Worm (Caenorhabditis elegans): ENCODE results near the gene Y51H4A.5.

DNA sequence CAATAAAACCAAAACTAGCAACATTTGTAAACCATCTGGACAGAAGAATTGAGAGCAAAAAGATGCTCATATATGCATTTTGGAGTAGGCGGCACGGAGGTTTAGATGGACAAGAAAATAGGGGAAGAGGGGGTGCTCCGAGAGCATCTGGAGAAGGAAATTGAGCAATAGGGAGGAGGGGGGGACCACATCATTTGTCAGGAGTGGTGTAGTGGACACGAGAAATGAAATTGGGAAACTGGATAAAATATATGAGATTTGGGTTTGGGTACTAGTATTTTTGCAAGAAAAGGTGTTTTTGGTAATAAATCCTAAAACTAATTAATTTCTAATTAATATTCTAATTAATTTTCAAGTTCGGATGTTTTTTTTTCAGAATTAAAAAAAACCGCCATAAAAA is 48.8 kb downstream of the Y51H4A.5 start, which contains the start of gene Y51H4A.1:
- TF ChIP-seq lin-54 (GFP tag; optimal IDR thresholded peaks at IDR 0.05) (no peak), attf-5 (GFP tag; optimal IDR thresholded peaks at IDR 0.05) (no peak), xnd-1 (tag; optimal IDR thresholded peaks at IDR 0.05) (no peak), hsf-1 (GFP tag; IDR thresholded peaks at IDR 0.05) (no peak), B0019.2 (GFP tag; conservative IDR thresholded peaks at IDR 0.05) (no peak), Y95B8A.8 (GFP tag; IDR thresholded peaks at IDR 0.05) (no peak)
